Fruit fly (Drosophila melanogaster) whole organism, prepupa: ENCODE measurements around the gene CG14960.

Experiments
- CG10669 ChIP-seq: fragments of 200-800 bp; sonication (Bioruptor generic); optimal IDR thresholded peaks from 3 replicates; lab custom pipeline; 2018; ENCODE audit warnings: missing biosample characterization, mild to moderate bottlenecking, missing genetic modification characterization, moderate library complexity
- CG11294 ChIP-seq: fragments of 200-800 bp; sonication (Bioruptor generic); IDR thresholded peaks from 2 replicates; pipeline ENCODE4 v1.3.6; 2022; ENCODE audit warnings: missing biosample characterization, missing genetic modification characterization
- CG11762 ChIP-seq: fragments of 200-800 bp; sonication (Bioruptor generic); optimal IDR thresholded peaks from 3 replicates; lab custom pipeline; 2016; ENCODE audit warnings: missing biosample characterization, missing genetic modification characterization; ENCODE audit not compliant: insufficient read depth
- CG11902 ChIP-seq: fragments of 200-800 bp; sonication (Bioruptor generic); optimal IDR thresholded peaks from 3 replicates; lab custom pipeline; 2016; ENCODE audit warnings: missing biosample characterization, missing genetic modification characterization
- CG16779 ChIP-seq: fragments of 200-800 bp; sonication (Bioruptor generic); optimal IDR thresholded peaks from 3 replicates; lab custom pipeline; 2017; ENCODE audit warnings: missing biosample characterization, mild to moderate bottlenecking, missing genetic modification characterization
- CG34406 ChIP-seq: fragments of 200-800 bp; sonication (Bioruptor generic); optimal IDR thresholded peaks from 3 replicates; lab custom pipeline; 2016; ENCODE audit warnings: missing biosample characterization, missing genetic modification characterization
- CG4318 ChIP-seq: fragments of 200-800 bp; sonication (Bioruptor generic); optimal IDR thresholded peaks from 3 replicates; lab custom pipeline; 2017; ENCODE audit warnings: missing biosample characterization, mild to moderate bottlenecking, missing genetic modification characterization
- CG6276 ChIP-seq: fragments of 200-800 bp; sonication (Bioruptor generic); optimal IDR thresholded peaks from 2 replicates; lab custom pipeline; 2017; ENCODE audit warnings: missing biosample characterization, mild to moderate bottlenecking, missing genetic modification characterization
- CG6792 ChIP-seq: fragments of 200-800 bp; sonication (Bioruptor generic); optimal IDR thresholded peaks from 3 replicates; lab custom pipeline; 2016; ENCODE audit warnings: missing biosample characterization, missing genetic modification characterization
- CG6808 ChIP-seq: fragments of 200-800 bp; sonication (Bioruptor generic); optimal IDR thresholded peaks from 3 replicates; lab custom pipeline; 2017; ENCODE audit warnings: missing biosample characterization, missing genetic modification characterization, mild to moderate bottlenecking, moderate library complexity, missing genetic modification reagents
- CG8119 ChIP-seq: fragments of 200-800 bp; sonication (Bioruptor generic); IDR thresholded peaks from 3 replicates; pipeline ENCODE4 v1.3.6; 2022; ENCODE audit warnings: missing biosample characterization, missing genetic modification characterization
- CG9139 ChIP-seq: fragments of 200-800 bp; sonication (Bioruptor generic); optimal IDR thresholded peaks from 3 replicates; lab custom pipeline; 2017; ENCODE audit warnings: missing biosample characterization, mild to moderate bottlenecking, missing genetic modification characterization
- Eip78C ChIP-seq: fragments of 200-800 bp; sonication (Bioruptor generic); peaks from one replicate; lab custom pipeline; 2016; ENCODE audit warnings: missing biosample characterization, missing genetic modification characterization
- Eip93F ChIP-seq: fragments of 200-800 bp; sonication (Bioruptor generic); optimal IDR thresholded peaks from 2 replicates; lab custom pipeline; 2016; ENCODE audit warnings: missing biosample characterization, mild to moderate bottlenecking, missing genetic modification characterization
- Ets21C ChIP-seq: fragments of 200-800 bp; sonication (Bioruptor generic); optimal IDR thresholded peaks from 3 replicates; lab custom pipeline; 2016; ENCODE audit warnings: missing biosample characterization, missing genetic modification characterization
- Ets96B ChIP-seq: fragments of 200-800 bp; optimal IDR thresholded peaks from 2 replicates; lab custom pipeline; 2019; ENCODE audit warnings: missing biosample characterization, mild to moderate bottlenecking, missing genetic modification characterization, moderate library complexity
- Gug ChIP-seq: fragments of 200-800 bp; sonication (Bioruptor generic); IDR thresholded peaks from 2 replicates; pipeline ENCODE4 v1.3.6; 2022; ENCODE audit warnings: missing biosample characterization, missing genetic modification characterization
- Hr38 ChIP-seq: sonication (Bioruptor generic); optimal IDR thresholded peaks from 2 replicates; lab custom pipeline; 2016; ENCODE audit warnings: missing biosample characterization, missing genetic modification characterization
- Hr4 ChIP-seq: fragments of 200-800 bp; sonication (Bioruptor generic); optimal IDR thresholded peaks from 3 replicates; lab custom pipeline; 2016; ENCODE audit warnings: missing biosample characterization, missing genetic modification characterization
- Lpt ChIP-seq: fragments of 200-800 bp; sonication (Bioruptor generic); optimal IDR thresholded peaks from 3 replicates; lab custom pipeline; 2016; ENCODE audit warnings: missing biosample characterization, missing genetic modification characterization
- Met ChIP-seq: fragments of 200-800 bp; sonication (Bioruptor generic); optimal IDR thresholded peaks from 3 replicates; lab custom pipeline; 2016; ENCODE audit warnings: missing biosample characterization, missing genetic modification characterization
- OdsH ChIP-seq: fragments of 200-800 bp; sonication (Bioruptor generic); optimal IDR thresholded peaks from 3 replicates; lab custom pipeline; 2016; ENCODE audit warnings: missing biosample characterization, missing genetic modification characterization
- Smox ChIP-seq: fragments of 200-800 bp; sonication (Bioruptor generic); optimal IDR thresholded peaks from 3 replicates; lab custom pipeline; 2016; ENCODE audit warnings: missing biosample characterization, missing genetic modification characterization
- Sox14 ChIP-seq: fragments of 200-800 bp; sonication (Bioruptor generic); optimal IDR thresholded peaks from 3 replicates; lab custom pipeline; 2016; ENCODE audit warnings: missing biosample characterization, missing genetic modification characterization
- Sox15 ChIP-seq: fragments of 200-800 bp; sonication (Bioruptor generic); optimal IDR thresholded peaks from 3 replicates; lab custom pipeline; 2016; ENCODE audit warnings: missing biosample characterization, missing genetic modification characterization
- acj6 ChIP-seq: fragments of 200-800 bp; sonication (Bioruptor generic); optimal IDR thresholded peaks from 3 replicates; lab custom pipeline; 2016; ENCODE audit warnings: missing biosample characterization, missing genetic modification characterization
- cyc ChIP-seq: fragments of 200-800 bp; sonication (Bioruptor generic); optimal IDR thresholded peaks from 3 replicates; lab custom pipeline; 2016; ENCODE audit warnings: missing biosample characterization, missing genetic modification characterization
- dac ChIP-seq: fragments of 200-800 bp; sonication (Bioruptor generic); optimal IDR thresholded peaks from 2 replicates; lab custom pipeline; 2017; ENCODE audit warnings: missing biosample characterization, mild to moderate bottlenecking, missing genetic modification characterization
- dsx ChIP-seq: fragments of 200-800 bp; optimal IDR thresholded peaks from 3 replicates; lab custom pipeline; 2019; ENCODE audit warnings: missing biosample characterization, mild to moderate bottlenecking, missing genetic modification characterization, moderate library complexity; ENCODE audit not compliant: poor library complexity, severe bottlenecking
- eg ChIP-seq: fragments of 200-800 bp; sonication (Bioruptor generic); IDR thresholded peaks from 3 replicates; pipeline ENCODE4 v1.3.6; 2022; ENCODE audit warnings: missing biosample characterization, missing genetic modification characterization
- esn ChIP-seq: fragments of 200-800 bp; sonication (Bioruptor generic); optimal IDR thresholded peaks from 2 replicates; lab custom pipeline; 2016; ENCODE audit warnings: missing biosample characterization, mild to moderate bottlenecking, missing genetic modification characterization, moderate library complexity
- fd85E ChIP-seq: fragments of 200-800 bp; sonication (Bioruptor generic); optimal IDR thresholded peaks from 3 replicates; lab custom pipeline; 2016; ENCODE audit warnings: missing biosample characterization, missing genetic modification characterization
- fkh ChIP-seq: fragments of 200-800 bp; sonication (Bioruptor generic); optimal IDR thresholded peaks from 3 replicates; lab custom pipeline; 2017; ENCODE audit warnings: missing biosample characterization, mild to moderate bottlenecking, missing genetic modification characterization, moderate library complexity
- lz ChIP-seq: fragments of 200-800 bp; sonication (Bioruptor generic); optimal IDR thresholded peaks from 3 replicates; lab custom pipeline; 2016; ENCODE audit warnings: missing biosample characterization, missing genetic modification characterization
- net ChIP-seq: fragments of 200-800 bp; sonication (Bioruptor generic); optimal IDR thresholded peaks from 3 replicates; lab custom pipeline; 2016; ENCODE audit warnings: missing biosample characterization, missing genetic modification characterization
- pdm3 ChIP-seq: fragments of 200-800 bp; sonication (Bioruptor generic); optimal IDR thresholded peaks from 3 replicates; lab custom pipeline; 2016; ENCODE audit warnings: missing biosample characterization, missing genetic modification characterization
- spab ChIP-seq: fragments of 200-800 bp; sonication (Bioruptor generic); optimal IDR thresholded peaks from 2 replicates; lab custom pipeline; 2017; ENCODE audit warnings: missing biosample characterization, mild to moderate bottlenecking, missing genetic modification characterization, missing genetic modification reagents
- ss ChIP-seq, 2 experiments: fragments of 200-800 bp; sonication (Bioruptor generic); optimal IDR thresholded peaks; 2 replicates in 1 of 2; 3 replicates in 1 of 2; lab custom pipeline; 2017 to 2018; ENCODE audit warnings: mild to moderate bottlenecking in 2 of 2, missing biosample characterization in 2 of 2, missing genetic modification characterization in 2 of 2, moderate library complexity in 1 of 2
- svp ChIP-seq: fragments of 200-800 bp; sonication (Bioruptor generic); peaks from one replicate; lab custom pipeline; 2016; ENCODE audit warnings: missing biosample characterization, missing genetic modification characterization
- vri ChIP-seq: fragments of 200-800 bp; sonication (Bioruptor generic); optimal IDR thresholded peaks from 3 replicates; lab custom pipeline; 2016; ENCODE audit warnings: missing biosample characterization, mild to moderate bottlenecking, missing genetic modification characterization

Gene CG14960

dm6 chr3L:3249997-3250774, 20.6 kb upstream of the CG14960 start (continued):
- TF ChIP-seq CG9139 (GFP tag; lab: Kevin White, UChicago) (peak; percentile 8), Smox (GFP tag; lab: Kevin White, UChicago) (peak; percentile 33), dsx (GFP tag; lab: Kevin White, UChicago) (peak; percentile 28), pdm3 (peak; percentile 87), ss (GFP tag; optimal IDR thresholded peaks at IDR 0.05; lab: Kevin White, UChicago) (peak; percentile 33 to 50), Gug (peak; percentile 86), CG6792 (peak; percentile 69), CG34406 (GFP tag; lab: Kevin White, UChicago) (peak; percentile 45), Sox15 (GFP tag; lab: Kevin White, UChicago) (peak; percentile 38), Lpt (GFP tag; lab: Kevin White, UChicago) (peak; percentile 94), CG6808 (GFP tag; lab: Kevin White, UChicago) (peak; percentile 69), CG8119 (GFP tag; lab: Robert Waterston, UW) (peak; percentile 94), esn (GFP tag; lab: Kevin White, UChicago) (peak; percentile 39), dac (GFP tag; lab: Kevin White, UChicago) (peak; percentile 88), Met (GFP tag; lab: Kevin White, UChicago) (peak; percentile 9), fd85E (GFP tag; lab: Kevin White, UChicago) (no peak), CG11762 (GFP tag; lab: Kevin White, UChicago) (peak; percentile 83), CG16779 (peak; percentile 63), CG4318 (GFP tag; lab: Kevin White, UChicago) (peak; percentile 95), CG6276 (peak; percentile 94), OdsH (GFP tag; lab: Kevin White, UChicago) (peak; percentile 89), Sox14 (GFP tag; lab: Kevin White, UChicago) (peak; percentile 91), Eip78C (GFP tag; lab: Kevin White, UChicago) (peak; percentile 95), spab (peak; percentile 47), net (GFP tag; lab: Kevin White, UChicago) (peak; percentile 84), fkh (peak; percentile 80), CG11294 (GFP tag; lab: Robert Waterston, UW) (peak; percentile 81), Hr4 (GFP tag; lab: Kevin White, UChicago) (peak; percentile 96), lz (GFP tag; lab: Kevin White, UChicago) (peak; percentile 41), cyc (GFP tag; lab: Kevin White, UChicago) (peak; percentile 38), Ets21C (GFP tag; lab: Kevin White, UChicago) (no peak), Ets96B (peak; percentile 68), eg (peak; percentile 77), CG11902 (no peak), acj6 (GFP tag; lab: Kevin White, UChicago) (peak; percentile 86), Hr38 (no peak)

dm6 chr3L:3250922-3251658, 19.7 kb upstream of the CG14960 start:
- TF ChIP-seq OdsH (GFP tag; lab: Kevin White, UChicago) (peak; percentile 6), CG10669 (GFP tag; lab: Kevin White, UChicago) (no peak), Smox (GFP tag; lab: Kevin White, UChicago) (peak; percentile 18), esn (GFP tag; lab: Kevin White, UChicago) (peak; percentile 30), cyc (GFP tag; lab: Kevin White, UChicago) (no peak), Eip78C (GFP tag; lab: Kevin White, UChicago) (peak; percentile 40), net (GFP tag; lab: Kevin White, UChicago) (peak; percentile 27), vri (GFP tag; lab: Kevin White, UChicago) (peak; percentile 4), Eip93F (GFP tag; lab: Kevin White, UChicago) (peak; percentile 79), svp (peak; percentile 80)
